Worm (Caenorhabditis elegans) whole organism, L3 larva: ENCODE data around the gene C17G10.1.

Experiments used
- ceh-16 ChIP-seq: sonication (generic microtip); optimal IDR thresholded peaks from 2 replicates; lab custom pipeline; 2017; ENCODE audit warnings: missing biosample characterization, missing genetic modification characterization
- egl-5 ChIP-seq: fragments of 150-350 bp; optimal IDR thresholded peaks from 2 replicates; lab custom pipeline; 2017; ENCODE audit warnings: missing biosample characterization, missing genetic modification reagents, missing genetic modification characterization, inconsistent platforms
- nhr-11 ChIP-seq: fragments of 150-350 bp; optimal IDR thresholded peaks from 2 replicates; lab custom pipeline; 2014; ENCODE audit warnings: missing biosample characterization, missing genetic modification characterization
- sea-2 ChIP-seq: fragments of 150-350 bp; sonication (generic microtip); optimal IDR thresholded peaks from 4 replicates; lab custom pipeline; 2014; ENCODE audit warnings: missing biosample characterization, missing genetic modification reagents, missing genetic modification characterization
- ztf-11 ChIP-seq: fragments of 150-350 bp; optimal IDR thresholded peaks from 2 replicates; lab custom pipeline; 2014; ENCODE audit warnings: missing biosample characterization, missing genetic modification characterization

C17G10.1 gene

DNA sequence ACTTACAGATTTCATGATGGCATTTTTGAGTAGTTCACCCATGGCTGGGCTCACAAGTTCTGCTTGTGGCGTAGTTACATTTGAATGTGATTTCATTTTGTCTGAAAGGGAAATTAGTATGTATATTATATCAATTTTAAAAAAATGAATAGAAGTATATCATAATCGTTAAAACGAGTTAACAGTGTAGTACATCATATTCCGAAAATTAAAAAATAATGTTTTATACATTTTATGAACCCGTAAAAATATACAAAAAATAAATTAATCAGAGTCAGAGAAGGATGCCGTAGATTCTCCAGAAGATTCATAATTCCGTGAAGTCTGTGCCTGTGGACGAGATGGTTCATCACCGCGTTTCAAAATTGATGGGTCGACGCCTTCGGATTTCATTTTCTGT is 50.6 kb downstream of the C17G10.1 start, which contains the start of gene F59E12.9:
Gene F59E12.9, minus strand, starts transcription at position 101 of the 400 bp plus-strand sequence.
- TF ChIP-seq ceh-16 (no peak), nhr-11 (tag; lab: Kevin White, UChicago) (no peak), ztf-11 (tag; lab: Kevin White, UChicago) (no peak), sea-2 (GFP tag; lab: Kevin White, UChicago) (no peak), egl-5 (tag; lab: Kevin White, UChicago) (no peak)
